Worm (Caenorhabditis elegans): Measurements from ENCODE around the gene C45G9.2.

The C45G9.2 gene

DNA sequence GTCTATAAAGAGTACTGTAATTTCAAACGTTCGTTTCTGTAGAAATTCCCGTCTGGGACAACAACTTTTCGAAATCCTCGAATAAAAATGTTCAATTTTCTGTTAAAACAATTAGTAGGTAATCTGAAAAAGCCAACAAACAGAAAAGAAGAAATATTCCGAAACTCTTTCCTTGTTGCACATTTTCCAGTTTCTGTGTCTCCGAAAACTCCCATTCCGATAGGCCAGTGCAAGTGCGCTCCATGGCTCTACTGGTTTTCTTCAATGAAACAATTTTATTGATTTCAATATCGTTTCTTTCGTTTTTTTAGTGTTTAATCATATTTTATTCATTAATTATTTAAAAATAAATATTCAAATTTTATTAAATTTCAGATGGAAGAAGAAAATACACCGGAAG lies 33.8 kb downstream of the C45G9.2 start, which contains the start of gene F54D8.6:
TSS of gene F54D8.6 (plus strand) at position 370 of the 400 bp plus-strand sequence.
- TF ChIP-seq ceh-100 (GFP tag; IDR thresholded peaks at IDR 0.05) = peak; percentile 91
- peak; percentile 3 for TF ChIP-seq lsl-1 (GFP tag; optimal IDR thresholded peaks at IDR 0.05)
- peak; percentile 8 for TF ChIP-seq attf-5 (GFP tag; optimal IDR thresholded peaks at IDR 0.05)
- TF ChIP-seq F23B12.7 (tag; optimal IDR thresholded peaks at IDR 0.05; ENCODE audit: insufficient read depth) = peak; percentile 67
- no peak for TF ChIP-seq hmg-20 (GFP tag; IDR thresholded peaks at IDR 0.05)
- TF ChIP-seq attf-3 (GFP tag; conservative IDR thresholded peaks at IDR 0.05) = 0 out of 2 replicates have a peak, but pooled peaks have one; percentile 19
- no peak for TF ChIP-seq cebp-1 (GFP tag; IDR thresholded peaks at IDR 0.05)
- no peak for TF ChIP-seq cebp-1 (tag; optimal IDR thresholded peaks at IDR 0.05)
- no peak for TF ChIP-seq Y95B8A.8 (GFP tag; IDR thresholded peaks at IDR 0.05)
- TF ChIP-seq mcd-1 (GFP tag; IDR thresholded peaks at IDR 0.05) = peak; percentile 82
- peak; percentile 15 for TF ChIP-seq K12H6.12 (tag; optimal IDR thresholded peaks at IDR 0.05)

DNA sequence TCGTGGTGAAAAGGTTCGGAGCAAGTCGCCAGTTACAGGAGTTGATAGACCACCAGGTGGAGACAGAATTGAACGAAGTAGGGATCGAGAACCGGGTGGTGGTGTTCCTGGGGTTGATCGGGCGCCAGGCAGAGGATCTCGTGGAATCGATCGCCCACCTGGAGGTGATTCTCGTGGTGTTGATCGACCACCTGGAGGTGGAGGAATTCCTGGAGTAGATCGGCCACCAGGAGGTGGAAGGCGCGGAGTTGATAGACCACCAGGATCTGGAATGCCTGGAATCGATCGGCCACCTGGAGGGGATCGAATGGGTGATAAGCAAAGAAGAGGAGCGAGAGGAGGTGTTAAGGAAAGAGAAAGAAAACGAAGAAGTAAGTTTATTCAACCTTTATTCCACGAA lies 36.6 kb downstream of the C45G9.2 start:
- no peak for TF ChIP-seq F57A8.1 (GFP tag; optimal IDR thresholded peaks at IDR 0.05)
- TF ChIP-seq zfh-2 (GFP tag; conservative IDR thresholded peaks at IDR 0.05) = peak; percentile 84

DNA sequence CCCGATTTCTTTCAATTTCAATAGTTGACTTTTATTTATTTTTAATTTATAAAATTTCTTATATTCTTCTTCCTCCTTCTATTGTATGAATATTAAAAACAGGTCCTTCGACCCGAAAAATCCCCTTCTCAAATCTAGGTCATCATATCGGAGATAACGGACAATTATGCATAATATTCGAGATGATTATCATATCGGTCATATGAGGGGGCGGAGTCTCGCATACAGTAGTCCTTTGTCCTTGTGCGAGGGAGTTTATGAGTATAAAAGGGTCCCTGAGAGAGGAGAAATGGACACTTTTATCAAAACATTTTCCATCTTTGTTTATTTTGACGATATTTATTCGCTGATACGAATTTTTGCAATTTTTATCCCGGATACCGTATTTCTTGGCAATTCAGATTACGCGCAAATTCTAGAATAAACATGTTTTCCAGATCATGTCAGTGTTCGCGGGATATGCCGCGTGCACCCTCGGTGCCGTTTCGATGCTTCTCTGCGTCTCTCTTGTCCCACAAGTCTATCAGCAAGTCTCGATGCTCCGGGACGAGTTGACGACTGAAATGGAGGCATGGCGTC lies 38.1 kb downstream of the C45G9.2 start, which contains the start of gene dpy-17:
TSS of gene dpy-17 (plus strand) at position 438 of the 579 bp plus-strand sequence.
- TF ChIP-seq lin-40 (tag; optimal IDR thresholded peaks at IDR 0.05) (no peak), repo-1 (tag; optimal IDR thresholded peaks at IDR 0.05) (peak; percentile 35), hmg-20 (GFP tag; IDR thresholded peaks at IDR 0.05) (no peak)

DNA sequence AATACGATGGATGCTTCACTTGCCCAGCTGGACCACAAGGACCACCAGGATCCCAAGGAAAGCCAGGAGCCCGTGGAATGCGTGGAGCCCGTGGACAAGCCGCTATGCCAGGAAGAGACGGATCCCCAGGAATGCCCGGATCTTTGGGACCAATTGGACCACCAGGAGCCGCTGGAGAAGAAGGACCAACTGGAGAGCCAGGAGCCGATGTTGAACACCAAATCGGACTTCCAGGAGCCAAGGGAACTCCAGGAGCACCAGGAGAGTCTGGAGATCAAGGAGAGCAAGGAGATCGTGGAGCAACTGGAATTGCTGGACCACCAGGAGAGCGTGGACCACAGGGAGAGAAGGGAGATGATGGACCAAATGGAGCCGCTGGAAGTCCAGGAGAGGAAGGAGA lies 39.1 kb downstream of the C45G9.2 start:
- TF ChIP-seq ztf-26 (tag; optimal IDR thresholded peaks at IDR 0.05) (no peak), zfh-2 (GFP tag; conservative IDR thresholded peaks at IDR 0.05) (peak; percentile 83), egrh-3 (GFP tag; IDR thresholded peaks at IDR 0.05) (peak; percentile 62; the same call in 1 of the 2 replicates), tlf-1 (GFP tag; optimal IDR thresholded peaks at IDR 0.05) (no peak)

DNA sequence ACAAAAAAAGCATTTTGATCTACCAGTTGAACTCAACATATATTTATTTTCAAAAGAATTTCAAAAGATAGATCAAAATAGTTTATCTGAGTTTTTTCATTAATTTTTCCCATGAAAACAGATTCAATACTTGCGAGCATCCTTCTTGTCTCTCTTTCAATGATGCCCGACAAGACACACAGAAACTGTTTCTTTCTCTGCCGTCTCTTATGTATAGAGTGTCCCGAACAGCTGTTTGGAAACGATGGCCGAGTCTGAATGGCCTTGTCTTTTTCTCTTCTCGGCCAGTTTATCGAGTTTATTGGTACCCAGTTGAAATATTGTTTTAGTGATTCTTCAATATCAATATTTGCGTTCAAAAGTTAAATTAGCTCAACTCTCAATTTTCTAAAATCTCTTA lies 39.9 kb downstream of the C45G9.2 start:
- TF ChIP-seq ztf-18 (tag; optimal IDR thresholded peaks at IDR 0.05) (peak; percentile 30), snpc-4 (GFP tag; optimal IDR thresholded peaks at IDR 0.05) (no peak), snpc-4 (tag; optimal IDR thresholded peaks at IDR 0.05) (peak in 1 of 4 experiments; percentile 42), unc-62 (GFP tag; optimal IDR thresholded peaks at IDR 0.05) (no peak), B0035.1 (tag; optimal IDR thresholded peaks at IDR 0.05) (no peak), mcd-1 (GFP tag; IDR thresholded peaks at IDR 0.05) (peak; percentile 45), attf-5 (GFP tag; optimal IDR thresholded peaks at IDR 0.05) (peak; percentile 68), sdz-38 (tag; optimal IDR thresholded peaks at IDR 0.05) (no peak), egl-18 (GFP tag; IDR thresholded peaks at IDR 0.05) (no peak), ztf-3 (GFP tag; optimal IDR thresholded peaks at IDR 0.05) (no peak), pha-4 (tag; optimal IDR thresholded peaks at IDR 0.05) (no peak), D2030.7 (GFP tag; IDR thresholded peaks at IDR 0.05) (no peak), Y79H2A.3 (GFP tag; conservative IDR thresholded peaks at IDR 0.05) (no peak), Y53F4B.3 (GFP tag; IDR thresholded peaks at IDR 0.05) (no peak), somi-1 (GFP tag; optimal IDR thresholded peaks at IDR 0.05) (no peak), hmg-1.2 (GFP tag; IDR thresholded peaks at IDR 0.05) (peak; percentile 79), efl-1 (GFP tag; optimal IDR thresholded peaks at IDR 0.05) (peak; percentile 23), ceh-58 (GFP tag; IDR thresholded peaks at IDR 0.05) (no peak), nhr-80 (tag; optimal IDR thresholded peaks at IDR 0.05) (peak; percentile 47), tbx-9 (tag; optimal IDR thresholded peaks at IDR 0.05; ENCODE audit: borderline replicate concordance) (no peak), ZK185.1 (tag; optimal IDR thresholded peaks at IDR 0.05; ENCODE audit: poor library complexity, severe bottlenecking) (peak; percentile 47), fkh-3 (tag; optimal IDR thresholded peaks at IDR 0.05) (no peak), aptf-3 (GFP tag; IDR thresholded peaks at IDR 0.05) (no peak), snpc-1.1 (tag; optimal IDR thresholded peaks at IDR 0.05; ENCODE audit: insufficient read depth) (no peak), ekl-4 (GFP tag; IDR thresholded peaks at IDR 0.05) (0 out of 2 replicates have a peak, but pooled peaks have one; percentile 13), hlh-12 (tag; optimal IDR thresholded peaks at IDR 0.05) (no peak)
